Worm (Caenorhabditis elegans) whole organism, midembryonic: ENCODE results near the gene srv-17.

ENCODE experiments used
- T22C8.4 ChIP-seq: fragments of 200-800 bp; sonication (Bioruptor generic); IDR thresholded peaks from 2 replicates; pipeline ENCODE4 v1.3.6; 2022; ENCODE audit warnings: missing genetic modification characterization, missing compliant biosample characterization
- flt-1 ChIP-seq: fragments of 200-800 bp; sonication (Bioruptor generic); IDR thresholded peaks from 2 replicates; pipeline ENCODE4 v1.3.6; 2022; ENCODE audit warnings: missing genetic modification characterization, missing compliant biosample characterization
- klf-2 ChIP-seq: fragments of 200-800 bp; sonication (Bioruptor generic); conservative IDR thresholded peaks from 2 replicates; pipeline ENCODE4 v1.3.6; 2022; ENCODE audit warnings: missing genetic modification reagents, missing genetic modification characterization, missing compliant biosample characterization
- tab-1 ChIP-seq: fragments of 200-800 bp; sonication (Bioruptor generic); IDR thresholded peaks from 2 replicates; pipeline ENCODE4 v1.3.6; 2022; ENCODE audit warnings: missing genetic modification characterization, missing compliant biosample characterization
- ztf-23 ChIP-seq: fragments of 200-800 bp; sonication (Bioruptor generic); IDR thresholded peaks from 2 replicates; pipeline ENCODE4 v1.3.6; 2022; ENCODE audit warnings: missing genetic modification reagents, missing genetic modification characterization, missing compliant biosample characterization
- ztf-29 ChIP-seq: fragments of 200-800 bp; sonication (Bioruptor generic); IDR thresholded peaks from 2 replicates; pipeline ENCODE4 v1.3.6; 2022; ENCODE audit warnings: missing genetic modification reagents, missing genetic modification characterization, missing compliant biosample characterization

DNA sequence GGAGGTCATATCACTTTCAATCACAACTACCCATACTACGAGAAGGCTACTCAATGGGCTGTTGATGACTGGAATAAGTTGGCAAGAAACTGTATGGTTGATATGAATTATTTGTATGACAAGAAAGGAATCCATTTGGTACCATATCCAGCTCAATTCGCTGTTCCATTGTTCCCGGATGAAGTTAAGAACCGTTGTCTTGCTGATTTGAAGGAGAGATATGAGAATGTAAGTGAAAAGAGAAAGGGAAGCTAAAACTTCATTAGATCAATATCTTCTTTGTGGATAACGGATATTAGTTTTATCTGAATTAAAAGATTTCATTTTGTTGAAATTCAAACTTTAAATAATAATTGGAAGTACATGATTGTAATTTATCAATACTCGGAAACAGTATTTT, 16.6 kb upstream of the srv-17 start:
- no peak for TF ChIP-seq klf-2 (GFP tag; lab: Robert Waterston, UW)
- no peak for TF ChIP-seq ztf-23 (GFP tag; lab: Robert Waterston, UW)
- TF ChIP-seq flt-1 (GFP tag; lab: Robert Waterston, UW) = no peak
- TF ChIP-seq ztf-29 = no peak
- TF ChIP-seq tab-1 (GFP tag; lab: Robert Waterston, UW) = no peak
- TF ChIP-seq T22C8.4 (GFP tag; lab: Robert Waterston, UW) = no peak
